Fruit fly (Drosophila melanogaster): Measurements from ENCODE around the gene glec.

glec gene

DNA sequence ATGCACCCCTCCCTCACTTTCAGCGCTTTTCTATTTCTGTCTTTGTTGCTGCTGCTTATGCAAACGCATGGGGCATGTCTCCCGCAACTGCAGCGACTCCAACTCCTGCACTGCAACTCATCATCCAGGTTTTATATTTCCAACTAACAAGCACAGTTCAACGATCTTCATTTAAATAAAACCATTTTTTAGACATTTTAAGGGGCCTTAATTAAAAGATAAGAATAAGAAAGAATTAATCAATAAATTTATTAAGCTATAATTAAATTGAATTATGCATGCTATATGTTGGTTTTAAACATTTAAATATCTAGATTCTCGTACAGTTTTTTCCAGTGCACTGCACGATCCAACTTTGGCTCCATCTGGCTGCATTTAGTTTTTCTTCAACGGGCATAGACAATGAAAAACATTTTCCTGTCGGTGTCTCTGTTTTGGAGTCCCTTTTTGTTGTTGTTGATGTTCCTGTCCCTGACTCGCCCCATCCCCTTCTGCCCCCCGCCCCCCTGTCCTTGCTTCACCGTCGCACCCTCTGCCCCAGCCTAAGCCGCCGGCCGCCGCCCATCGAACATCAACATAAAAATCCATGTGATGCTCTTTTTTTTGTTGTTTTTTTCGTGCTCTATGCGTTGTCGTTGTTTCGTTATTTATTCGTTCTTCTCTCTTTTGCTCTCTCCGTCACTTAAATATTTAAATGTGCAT is 27.1 kb downstream of the glec start (continued):
- TF ChIP-seq Camta (GFP tag; optimal IDR thresholded peaks at IDR 0.05) = no peak
- TF ChIP-seq run (tag; optimal IDR thresholded peaks at IDR 0.05) = peak; percentile 13
- TF ChIP-seq tx (GFP tag; optimal IDR thresholded peaks at IDR 0.05) = no peak
- TF ChIP-seq Aef1 (GFP tag; IDR thresholded peaks at IDR 0.05) = no peak
- TF ChIP-seq CG3995 (GFP tag; optimal IDR thresholded peaks at IDR 0.05) = no peak
- TF ChIP-seq sima (GFP tag; optimal IDR thresholded peaks at IDR 0.05) = no peak
- peak; percentile 55; the same call in 2 of the 3 replicates for TF ChIP-seq CG34422 (GFP tag; IDR thresholded peaks at IDR 0.05)
- peak; percentile 32 for TF ChIP-seq CG13123 (GFP tag; optimal IDR thresholded peaks at IDR 0.05)
- TF ChIP-seq CG13624 (GFP tag; optimal IDR thresholded peaks at IDR 0.05) = no peak
- peak; percentile 28 for TF ChIP-seq CG18476 (GFP tag; optimal IDR thresholded peaks at IDR 0.05)
- TF ChIP-seq YL-1 (GFP tag; optimal IDR thresholded peaks at IDR 0.05) = peak; percentile 36
- peak; percentile 73; the same call in 2 of the 3 replicates for TF ChIP-seq ci (GFP tag; IDR thresholded peaks at IDR 0.05)
- peak; percentile 50 for TF ChIP-seq Usf (GFP tag; optimal IDR thresholded peaks at IDR 0.05)
- no peak for TF ChIP-seq Atf3 (GFP tag; optimal IDR thresholded peaks at IDR 0.05)
- TF ChIP-seq da (GFP tag; optimal IDR thresholded peaks at IDR 0.05) = no peak
- no peak for TF ChIP-seq lab (GFP tag; optimal IDR thresholded peaks at IDR 0.05)
- 0 out of 3 replicates have a peak, but pooled peaks have one; percentile 51 for TF ChIP-seq CG11093 (GFP tag; IDR thresholded peaks at IDR 0.05)
- peak; percentile 6 for TF ChIP-seq TFAM (GFP tag; optimal IDR thresholded peaks at IDR 0.05)
- TF ChIP-seq Hr51 (GFP tag; optimal IDR thresholded peaks at IDR 0.05) = peak in 1 of 2 experiments; percentile 21
- TF ChIP-seq CG2116 (GFP tag; optimal IDR thresholded peaks at IDR 0.05) = peak; percentile 2
- TF ChIP-seq CG17359 (tag; optimal IDR thresholded peaks at IDR 0.05) = peak; percentile 67
- peak; percentile 6 for TF ChIP-seq Deaf1 (tag; optimal IDR thresholded peaks at IDR 0.05)
- TF ChIP-seq Dip3 (GFP tag; optimal IDR thresholded peaks at IDR 0.05) = no peak
- TF ChIP-seq CG8924 (tag; optimal IDR thresholded peaks at IDR 0.05) = peak; percentile 78
- no peak for TF ChIP-seq CG10147 (GFP tag; optimal IDR thresholded peaks at IDR 0.05)
- TF ChIP-seq CG17186 (GFP tag; optimal IDR thresholded peaks at IDR 0.05) = no peak
- TF ChIP-seq ERR (GFP tag; optimal IDR thresholded peaks at IDR 0.05) = no peak
- TF ChIP-seq Lim3 (GFP tag; IDR thresholded peaks at IDR 0.05) = no peak
- TF ChIP-seq H2.0 (GFP tag; IDR thresholded peaks at IDR 0.05) = peak; percentile 24; the same call in 1 of the 2 replicates
- no peak for TF ChIP-seq CG3838 (GFP tag; optimal IDR thresholded peaks at IDR 0.05)
- TF ChIP-seq croc (GFP tag; conservative IDR thresholded peaks at IDR 0.05) = peak; percentile 77
- TF ChIP-seq Adf1 (GFP tag; IDR thresholded peaks at IDR 0.05) = no peak
- no peak for TF ChIP-seq dimm (GFP tag; IDR thresholded peaks at IDR 0.05)
- no peak for TF ChIP-seq Dp (GFP tag; optimal IDR thresholded peaks at IDR 0.05)
- TF ChIP-seq oc (tag; optimal IDR thresholded peaks at IDR 0.05) = peak; percentile 66
- no peak for TF ChIP-seq Poxn (GFP tag; IDR thresholded peaks at IDR 0.05)
- TF ChIP-seq Lpt (GFP tag; optimal IDR thresholded peaks at IDR 0.05) = no peak
- no peak for TF ChIP-seq Meics (GFP tag; optimal IDR thresholded peaks at IDR 0.05)
- TF ChIP-seq maf-S (GFP tag; optimal IDR thresholded peaks at IDR 0.05) = no peak
- TF ChIP-seq BEAF-32 (GFP tag; optimal IDR thresholded peaks at IDR 0.05) = no peak
- TF ChIP-seq MBD-R2 (GFP tag; IDR thresholded peaks at IDR 0.05) = no peak
- TF ChIP-seq Nf-YC (tag; optimal IDR thresholded peaks at IDR 0.05) = no peak
- no peak for TF ChIP-seq CG33213 (GFP tag; optimal IDR thresholded peaks at IDR 0.05)
- no peak for TF ChIP-seq prd (optimal IDR thresholded peaks at IDR 0.05)
- peak; percentile 63; the same call in 2 of the 3 replicates for TF ChIP-seq prd (GFP tag; IDR thresholded peaks at IDR 0.05)
- peak; percentile 76 for TF ChIP-seq CG3407 (GFP tag; optimal IDR thresholded peaks at IDR 0.05)
- peak; percentile 41 for TF ChIP-seq Hsf (GFP tag; optimal IDR thresholded peaks at IDR 0.05)
- peak; percentile 52 for TF ChIP-seq CG10462 (GFP tag; optimal IDR thresholded peaks at IDR 0.05)
- TF ChIP-seq Dref (GFP tag; IDR thresholded peaks at IDR 0.05) = no peak
- peak; percentile 87 to 96 for TF ChIP-seq bsh (GFP tag; optimal IDR thresholded peaks at IDR 0.05)
- no peak for TF ChIP-seq Fer1 (GFP tag; optimal IDR thresholded peaks at IDR 0.05)
